Worm (Caenorhabditis elegans): ENCODE results near the gene ZC317.2.

Gene ZC317.2

DNA sequence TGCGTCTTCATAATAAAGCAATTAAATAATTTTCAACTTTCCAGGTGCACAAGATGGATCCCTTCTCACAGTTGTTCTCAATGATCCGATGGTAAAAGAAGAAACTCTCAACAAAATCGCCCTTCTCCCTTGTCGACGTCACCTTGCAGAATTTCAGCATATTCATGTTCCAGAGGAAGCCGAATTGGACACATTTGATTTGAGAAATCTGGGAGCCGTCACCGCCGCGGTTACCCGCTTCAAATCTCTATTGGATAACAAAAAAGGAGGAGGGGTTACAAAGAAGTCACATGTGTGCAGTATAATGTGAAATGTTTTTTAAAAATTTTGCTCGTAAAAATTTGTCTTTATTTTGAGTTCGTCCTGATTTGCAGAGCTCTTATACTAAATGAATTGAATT, 42.8 kb downstream of the ZC317.2 start:
- TF ChIP-seq daf-16 (GFP tag; optimal IDR thresholded peaks at IDR 0.05) (peak in 1 of 2 experiments; percentile 46), daf-16 (tag; optimal IDR thresholded peaks at IDR 0.05) (no peak), daf-8 (GFP tag; IDR thresholded peaks at IDR 0.05) (no peak), pqm-1 (tag; optimal IDR thresholded peaks at IDR 0.05) (no peak), cey-2 (tag; optimal IDR thresholded peaks at IDR 0.05; ENCODE audit: borderline replicate concordance, insufficient read depth) (no peak), tra-1 (GFP tag; IDR thresholded peaks at IDR 0.05) (no peak), Y48G9A.11 (GFP tag; IDR thresholded peaks at IDR 0.05) (peak; percentile 52; the same call in 1 of the 2 replicates), mdt-29 (GFP tag; IDR thresholded peaks at IDR 0.05) (0 out of 2 replicates have a peak, but pooled peaks have one; percentile 46), lin-1 (GFP tag; IDR thresholded peaks at IDR 0.05) (no peak), ztf-7 (tag; optimal IDR thresholded peaks at IDR 0.05) (no peak), F49E8.2 (tag; optimal IDR thresholded peaks at IDR 0.05; ENCODE audit: borderline replicate concordance) (no peak), snpc-4 (tag; optimal IDR thresholded peaks at IDR 0.05) (no peak), mdl-1 (tag; optimal IDR thresholded peaks at IDR 0.05) (no peak), unc-62 (GFP tag; optimal IDR thresholded peaks at IDR 0.05 in 1 of 2) (no peak), unc-62 (tag; optimal IDR thresholded peaks at IDR 0.05) (no peak), ceh-32 (tag; optimal IDR thresholded peaks at IDR 0.05; ENCODE audit: poor library complexity) (no peak)

DNA sequence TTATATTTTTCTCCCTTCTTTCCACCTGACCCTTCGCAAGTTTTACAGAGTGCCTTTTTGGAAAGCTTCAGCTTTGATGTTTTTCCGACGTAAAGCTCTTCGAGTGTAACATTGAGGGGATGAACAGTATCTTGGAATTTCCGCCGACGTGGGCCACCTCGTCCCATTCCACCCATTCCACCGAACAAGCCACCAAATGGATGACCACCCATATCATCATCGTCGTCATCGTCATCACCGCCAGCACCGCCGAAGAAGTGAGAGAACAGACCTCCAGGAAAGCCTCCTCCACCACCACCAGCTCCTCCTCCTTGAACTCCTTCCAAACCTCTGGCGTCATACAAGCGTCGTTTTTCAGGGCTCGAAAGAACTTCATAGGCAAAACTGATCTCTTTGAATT, 44.4 kb downstream of the ZC317.2 start:
- TF ChIP-seq unc-39 (tag; optimal IDR thresholded peaks at IDR 0.05) (no peak), nhr-48 (tag; optimal IDR thresholded peaks at IDR 0.05) (no peak), F44E2.7 (GFP tag; IDR thresholded peaks at IDR 0.05) (0 out of 2 replicates have a peak, but pooled peaks have one; percentile 9), set-16 (GFP tag; IDR thresholded peaks at IDR 0.05) (peak; percentile 58), ztf-11 (tag; optimal IDR thresholded peaks at IDR 0.05) (no peak), mxl-3 (GFP tag; optimal IDR thresholded peaks at IDR 0.05) (no peak), aha-1 (tag) (peak; percentile 16)

DNA sequence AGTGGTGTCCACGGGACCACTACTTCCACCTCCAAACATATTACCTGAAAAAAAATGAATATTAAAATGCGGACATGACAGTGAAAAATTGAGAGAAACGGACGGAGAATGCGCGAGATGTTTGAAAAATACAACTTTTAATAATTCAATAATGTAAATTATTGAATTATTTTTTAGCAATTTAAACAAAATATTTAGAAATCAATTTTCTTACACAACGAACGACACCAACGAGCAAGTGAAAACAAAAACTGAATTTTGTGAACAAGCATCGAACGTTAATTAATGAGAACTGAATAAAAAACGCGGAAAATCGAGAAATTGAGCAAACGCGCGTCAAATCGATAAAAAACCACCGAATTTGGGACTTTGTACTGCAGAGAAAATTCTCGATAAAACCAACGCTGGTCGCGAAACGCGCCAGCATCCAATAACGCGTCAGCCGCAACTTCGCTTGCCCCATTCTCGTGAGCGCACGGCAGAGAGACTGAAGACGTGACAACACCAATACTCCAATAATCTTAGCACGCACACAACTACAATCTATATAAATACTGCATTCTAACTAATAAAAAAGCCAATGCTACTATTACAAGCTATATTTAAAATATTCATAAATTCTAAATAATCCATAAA, 45.0 kb downstream of the ZC317.2 start, which contains the start of the genes dnj-19 and nhr-47:
dnj-19 (minus strand) TSS at position 51 of the 636 bp plus-strand sequence.
nhr-47 (plus strand) TSS at position 447 of the 636 bp plus-strand sequence.
- 0 out of 2 replicates have a peak, but pooled peaks have one; percentile 58 for TF ChIP-seq dmd-9 (GFP tag; IDR thresholded peaks at IDR 0.05)
- TF ChIP-seq nhr-6 (tag; optimal IDR thresholded peaks at IDR 0.05) = peak; percentile 52
- no peak for TF ChIP-seq cey-2 (tag; optimal IDR thresholded peaks at IDR 0.05; ENCODE audit: borderline replicate concordance, insufficient read depth)
- TF ChIP-seq saeg-2 (GFP tag; IDR thresholded peaks at IDR 0.05) = peak; percentile 83
- no peak for TF ChIP-seq mxl-2 (GFP tag; conservative IDR thresholded peaks at IDR 0.05)
- no peak for TF ChIP-seq lin-1 (GFP tag; IDR thresholded peaks at IDR 0.05)
- TF ChIP-seq daf-12 (tag; optimal IDR thresholded peaks at IDR 0.05) = no peak
- TF ChIP-seq snpc-4 (tag; optimal IDR thresholded peaks at IDR 0.05) = no peak
- peak; percentile 89 for TF ChIP-seq lin-13 (GFP tag; optimal IDR thresholded peaks at IDR 0.05)
- TF ChIP-seq ZK546.5 (tag; optimal IDR thresholded peaks at IDR 0.05) = no peak
- no peak for TF ChIP-seq R02D3.7 (tag; optimal IDR thresholded peaks at IDR 0.05)
- peak; percentile 77 for TF ChIP-seq nhr-48 (tag; optimal IDR thresholded peaks at IDR 0.05)
- peak; percentile 90 for TF ChIP-seq spr-3 (GFP tag; optimal IDR thresholded peaks at IDR 0.05)
- no peak for TF ChIP-seq pqm-1 (tag; optimal IDR thresholded peaks at IDR 0.05)
- no peak for TF ChIP-seq zag-1 (tag; optimal IDR thresholded peaks at IDR 0.05)
- TF ChIP-seq pha-4 (GFP tag; IDR thresholded peaks at IDR 0.05) = peak; percentile 84
- no peak for TF ChIP-seq pha-4 (tag; optimal IDR thresholded peaks at IDR 0.05)
- TF ChIP-seq nhr-10 (tag; optimal IDR thresholded peaks at IDR 0.05) = no peak
- TF ChIP-seq ceh-44 (GFP tag; IDR thresholded peaks at IDR 0.05) = no peak
- TF ChIP-seq nhr-25 (tag; optimal IDR thresholded peaks at IDR 0.05; ENCODE audit: borderline replicate concordance, insufficient read depth) = peak; percentile 76
- TF ChIP-seq ama-1 (optimal IDR thresholded peaks at IDR 0.05) = peak; percentile 49
- no peak for TF ChIP-seq tag-97 (GFP tag; IDR thresholded peaks at IDR 0.05)
- TF ChIP-seq nhr-76 (tag; optimal IDR thresholded peaks at IDR 0.05) = no peak
- no peak for TF ChIP-seq lim-7 (GFP tag; IDR thresholded peaks at IDR 0.05)
- peak; percentile 67 for TF ChIP-seq jun-1 (tag; optimal IDR thresholded peaks at IDR 0.05)
- TF ChIP-seq hlh-30 (tag; optimal IDR thresholded peaks at IDR 0.05; ENCODE audit: insufficient read depth) = peak; percentile 83
- TF ChIP-seq hmg-1.1 (GFP tag; IDR thresholded peaks at IDR 0.05) = peak; percentile 95
- TF ChIP-seq dve-1 (tag; optimal IDR thresholded peaks at IDR 0.05; ENCODE audit: insufficient read depth) = peak; percentile 96
- peak; percentile 40 for TF ChIP-seq gei-8 (GFP tag; optimal IDR thresholded peaks at IDR 0.05)
- TF ChIP-seq Y105C5A.15 (GFP tag; IDR thresholded peaks at IDR 0.05) = no peak

All from whole organism, L4 larva.